Fruit fly (Drosophila melanogaster): ENCODE results near the gene CG3618.

DNA sequence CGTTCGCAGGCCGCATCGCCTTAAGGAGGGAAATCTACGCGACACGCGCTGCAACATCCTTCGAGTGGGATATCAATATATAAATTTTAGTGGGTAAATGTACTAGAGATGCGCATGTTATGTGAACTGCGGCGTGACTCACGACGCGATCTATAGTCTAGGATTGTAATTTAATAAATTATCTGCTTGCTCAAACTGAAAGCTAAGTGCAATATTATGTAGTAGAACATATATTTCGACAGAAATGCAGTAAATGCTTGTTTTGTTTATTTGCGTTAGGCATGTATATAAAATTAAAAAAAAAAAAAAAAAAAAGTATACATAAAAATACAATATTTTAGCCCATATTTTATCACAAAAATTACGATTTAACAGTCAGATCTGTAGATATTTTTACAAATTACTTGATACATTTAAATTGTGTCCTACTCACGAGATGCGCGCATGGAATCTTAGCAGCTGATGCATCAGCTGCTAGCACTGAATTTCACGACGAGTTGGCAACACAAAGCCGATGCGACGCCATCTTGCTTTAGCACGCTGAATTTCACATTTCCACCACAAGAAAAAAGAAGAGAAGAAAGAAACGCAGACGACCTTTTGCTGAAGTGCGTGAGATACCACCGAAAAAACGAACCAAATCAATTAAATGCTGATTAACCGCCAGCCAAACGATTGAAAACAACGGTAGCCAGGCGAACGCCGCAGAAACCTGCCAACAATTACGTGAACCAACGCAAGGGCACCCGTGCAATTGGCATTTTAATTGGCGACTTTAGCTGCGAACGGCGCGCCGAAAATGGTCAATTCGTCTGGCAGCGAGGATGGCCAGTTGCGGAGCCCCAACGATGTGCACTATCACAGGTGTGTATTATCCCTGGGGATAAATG is 44.6 kb downstream of the CG3618 start, which contains the start of the genes CG4042 and Pitslre:
- TF ChIP-seq CG12391 (tag; optimal IDR thresholded peaks at IDR 0.05) (peak; percentile 38), Bdp1 (GFP tag; optimal IDR thresholded peaks at IDR 0.05) (peak; percentile 16), CG18011 (GFP tag; optimal IDR thresholded peaks at IDR 0.05) (no peak), Myb (GFP tag; optimal IDR thresholded peaks at IDR 0.05) (no peak), CG10209 (GFP tag; optimal IDR thresholded peaks at IDR 0.05) (peak; percentile 28), CG17361 (GFP tag; IDR thresholded peaks at IDR 0.05) (no peak), gem (tag; optimal IDR thresholded peaks at IDR 0.05) (peak; percentile 57), CG4328 (GFP tag; optimal IDR thresholded peaks at IDR 0.05) (no peak), inv (GFP tag; IDR thresholded peaks at IDR 0.05; ENCODE audit: partially characterized antibody) (peak; percentile 63), ems (GFP tag; optimal IDR thresholded peaks at IDR 0.05) (no peak)

All from whole organism, embryonic.